Fruit fly (Drosophila melanogaster) whole organism, pupa: Measurements from ENCODE around the gene Hex-t2.

Experiments used
- CG10348 ChIP-seq: fragments of 200-800 bp; sonication (Bioruptor generic); IDR thresholded peaks from 2 replicates; pipeline ENCODE4 v1.3.6; 2022; ENCODE audit warnings: missing biosample characterization, missing genetic modification characterization
- CG14655 ChIP-seq: fragments of 200-800 bp; sonication (Bioruptor generic); optimal IDR thresholded peaks from 3 replicates; lab custom pipeline; 2017; ENCODE audit warnings: mild to moderate bottlenecking, missing biosample characterization, missing genetic modification reagents, missing genetic modification characterization
- CG15710 ChIP-seq: fragments of 200-800 bp; sonication (Bioruptor generic); optimal IDR thresholded peaks from 2 replicates; lab custom pipeline; 2018; ENCODE audit warnings: missing biosample characterization, mild to moderate bottlenecking, missing genetic modification characterization, moderate library complexity
- CG8159 ChIP-seq: fragments of 200-800 bp; sonication (Bioruptor generic); optimal IDR thresholded peaks from 3 replicates; lab custom pipeline; 2018; ENCODE audit warnings: missing biosample characterization, mild to moderate bottlenecking, missing genetic modification characterization, moderate library complexity
- EcR ChIP-seq: fragments of 200-800 bp; sonication (Bioruptor generic); optimal IDR thresholded peaks from 3 replicates; lab custom pipeline; 2019; ENCODE audit warnings: missing biosample characterization, missing genetic modification characterization, mild to moderate bottlenecking, moderate library complexity, missing genetic modification reagents
- fd96Ca ChIP-seq: fragments of 200-800 bp; sonication (Bioruptor generic); IDR thresholded peaks from 3 replicates; pipeline ENCODE4 v1.3.6; 2022; ENCODE audit warnings: missing biosample characterization, missing genetic modification characterization

dm6 chr3R:26463146-26463545, 12.7 kb downstream of the Hex-t2 start:
- TF ChIP-seq CG8159 (tag; lab: Kevin White, UChicago) (no peak), CG10348 (GFP tag; lab: Robert Waterston, UW) (no peak), CG15710 (no peak), EcR (no peak), CG14655 (GFP tag; lab: Kevin White, UChicago) (no peak), fd96Ca (GFP tag; lab: Robert Waterston, UW) (no peak)
